Fruit fly (Drosophila melanogaster) whole organism, pupa: ENCODE data around the gene Tip60.

Experiments used
- CG10348 ChIP-seq: fragments of 200-800 bp; sonication (Bioruptor generic); IDR thresholded peaks from 2 replicates; pipeline ENCODE4 v1.3.6; 2022; ENCODE audit warnings: missing biosample characterization, missing genetic modification characterization
- CG12605 ChIP-seq: fragments of 200-800 bp; sonication (Bioruptor generic); IDR thresholded peaks from 2 replicates; pipeline ENCODE4 v1.3.6; 2022; ENCODE audit warnings: missing biosample characterization, missing genetic modification characterization
- CG13204 ChIP-seq: fragments of 200-800 bp; sonication (Bioruptor generic); optimal IDR thresholded peaks from 2 replicates; lab custom pipeline; 2018; ENCODE audit warnings: missing biosample characterization, mild to moderate bottlenecking, missing genetic modification characterization, moderate library complexity
- CG14655 ChIP-seq: fragments of 200-800 bp; sonication (Bioruptor generic); optimal IDR thresholded peaks from 3 replicates; lab custom pipeline; 2017; ENCODE audit warnings: mild to moderate bottlenecking, missing biosample characterization, missing genetic modification reagents, missing genetic modification characterization
- CG15710 ChIP-seq: fragments of 200-800 bp; sonication (Bioruptor generic); optimal IDR thresholded peaks from 2 replicates; lab custom pipeline; 2018; ENCODE audit warnings: missing biosample characterization, mild to moderate bottlenecking, missing genetic modification characterization, moderate library complexity
- CG17806 ChIP-seq: fragments of 200-800 bp; sonication (Bioruptor generic); optimal IDR thresholded peaks from 2 replicates; lab custom pipeline; 2018; ENCODE audit warnings: missing biosample characterization, mild to moderate bottlenecking, missing genetic modification characterization, moderate library complexity
- CG32121 ChIP-seq: fragments of 200-800 bp; sonication (Bioruptor generic); IDR thresholded peaks from 2 replicates; pipeline ENCODE4 v1.3.6; 2022; ENCODE audit warnings: missing biosample characterization, missing genetic modification characterization
- CG34367 ChIP-seq: fragments of 200-800 bp; sonication (Bioruptor generic); optimal IDR thresholded peaks from 2 replicates; lab custom pipeline; 2018; ENCODE audit warnings: missing biosample characterization, mild to moderate bottlenecking, missing genetic modification characterization
- CG4496 ChIP-seq: fragments of 200-800 bp; sonication (Bioruptor generic); IDR thresholded peaks from 3 replicates; pipeline ENCODE4 v1.3.6; 2022; ENCODE audit warnings: missing biosample characterization, missing genetic modification characterization
- CG8159 ChIP-seq: fragments of 200-800 bp; sonication (Bioruptor generic); optimal IDR thresholded peaks from 3 replicates; lab custom pipeline; 2018; ENCODE audit warnings: missing biosample characterization, mild to moderate bottlenecking, missing genetic modification characterization, moderate library complexity
- CG8301 ChIP-seq: fragments of 200-800 bp; sonication (Bioruptor generic); optimal IDR thresholded peaks from 2 replicates; lab custom pipeline; 2018; ENCODE audit warnings: missing biosample characterization, mild to moderate bottlenecking, missing genetic modification characterization
- CG9948 ChIP-seq: fragments of 200-800 bp; sonication (Bioruptor generic); optimal IDR thresholded peaks from 2 replicates; lab custom pipeline; 2018; ENCODE audit warnings: missing biosample characterization, mild to moderate bottlenecking, missing genetic modification characterization, moderate library complexity
- D1 ChIP-seq: fragments of 200-800 bp; sonication (Bioruptor generic); optimal IDR thresholded peaks from 2 replicates; lab custom pipeline; 2018; ENCODE audit warnings: missing biosample characterization, mild to moderate bottlenecking, missing genetic modification characterization, moderate library complexity
- EcR ChIP-seq: fragments of 200-800 bp; sonication (Bioruptor generic); optimal IDR thresholded peaks from 3 replicates; lab custom pipeline; 2019; ENCODE audit warnings: missing biosample characterization, missing genetic modification characterization, mild to moderate bottlenecking, moderate library complexity, missing genetic modification reagents
- Ets98B ChIP-seq: fragments of 200-800 bp; sonication (Bioruptor generic); IDR thresholded peaks from 2 replicates; pipeline ENCODE4 v1.3.6; 2022; ENCODE audit warnings: missing biosample characterization, missing genetic modification characterization
- Pif1A ChIP-seq: fragments of 200-800 bp; sonication (Bioruptor generic); optimal IDR thresholded peaks from 3 replicates; lab custom pipeline; 2016; ENCODE audit warnings: missing biosample characterization, missing genetic modification characterization
- Pif1B ChIP-seq: fragments of 200-800 bp; sonication (Bioruptor generic); optimal IDR thresholded peaks from 3 replicates; lab custom pipeline; 2016; ENCODE audit warnings: missing biosample characterization, missing genetic modification characterization
- Snoo ChIP-seq: fragments of 200-800 bp; sonication (Bioruptor generic); optimal IDR thresholded peaks from 3 replicates; lab custom pipeline; 2017; ENCODE audit warnings: missing biosample characterization, mild to moderate bottlenecking, missing genetic modification characterization, inconsistent platforms
- fd96Ca ChIP-seq: fragments of 200-800 bp; sonication (Bioruptor generic); IDR thresholded peaks from 3 replicates; pipeline ENCODE4 v1.3.6; 2022; ENCODE audit warnings: missing biosample characterization, missing genetic modification characterization
- gl ChIP-seq: fragments of 200-800 bp; sonication (Bioruptor generic); optimal IDR thresholded peaks from 2 replicates; lab custom pipeline; 2018; ENCODE audit warnings: missing biosample characterization, mild to moderate bottlenecking, missing genetic modification characterization
- rn ChIP-seq: fragments of 200-800 bp; sonication (Bioruptor generic); IDR thresholded peaks from 2 replicates; pipeline ENCODE4 v1.3.6; 2022; ENCODE audit warnings: missing biosample characterization, missing genetic modification characterization

The Tip60 gene

dm6 chrX:4105830-4106233 lies 11.5 kb downstream of the Tip60 start, which contains the start of gene cib:
cib (plus strand) TSS chrX:4106113.
- no peak for TF ChIP-seq CG32121 (GFP tag; lab: Robert Waterston, UW)
- no peak for TF ChIP-seq D1 (tag; lab: Kevin White, UChicago)
- no peak for TF ChIP-seq fd96Ca (GFP tag; lab: Robert Waterston, UW)
- TF ChIP-seq CG8159, result peak; percentile 5
- no peak for TF ChIP-seq CG9948 (tag; lab: Kevin White, UChicago)
- peak; percentile 3 for TF ChIP-seq CG15710
- TF ChIP-seq rn (GFP tag; lab: Robert Waterston, UW), result no peak
- TF ChIP-seq CG12605 (GFP tag; lab: Robert Waterston, UW), result peak; percentile 63
- TF ChIP-seq EcR (GFP tag; lab: Kevin White, UChicago), result peak; percentile 23
- no peak for TF ChIP-seq CG14655 (GFP tag; lab: Kevin White, UChicago)
- peak; percentile 52 for TF ChIP-seq Snoo (tag; lab: Kevin White, UChicago)
- TF ChIP-seq Pif1A (GFP tag; lab: Kevin White, UChicago), result no peak
- no peak for TF ChIP-seq CG13204 (GFP tag; lab: Kevin White, UChicago)
- peak; percentile 71; the same call in 2 of the 3 replicates for TF ChIP-seq CG4496
- TF ChIP-seq CG17806, result no peak
- TF ChIP-seq gl (tag; lab: Kevin White, UChicago), result no peak
- TF ChIP-seq CG10348 (GFP tag; lab: Robert Waterston, UW), result no peak
- TF ChIP-seq Pif1B (GFP tag; lab: Kevin White, UChicago), result no peak
- TF ChIP-seq Ets98B (GFP tag; lab: Robert Waterston, UW), result peak; percentile 53
- TF ChIP-seq CG8301 (tag; lab: Kevin White, UChicago), result no peak
- TF ChIP-seq CG34367 (tag; lab: Kevin White, UChicago), result no peak

- TF ChIP-seq D1 (tag; lab: Kevin White, UChicago) (no peak), CG4496 (no peak), CG14655 (GFP tag; lab: Kevin White, UChicago) (no peak), CG8159 (no peak), Snoo (tag; lab: Kevin White, UChicago) (no peak), CG15710 (no peak), gl (tag; lab: Kevin White, UChicago) (no peak)
These were observed 13.2 kb downstream of the Tip60 start, which contains the start of the genes Xpac and brn for dm6 chrX:4104132-4104531. Xpac (minus strand) TSS chrX:4104197. brn (plus strand) TSS chrX:4104342.

dm6 chrX:4100824-4101368 lies 16.4 kb downstream of the Tip60 start, which contains the start of the genes Cmtr1 and CG15375:
Cmtr1 (minus strand) TSS chrX:4101031.
CG15375 (plus strand) TSS chrX:4101318.
- TF ChIP-seq CG15710, result no peak

- TF ChIP-seq CG12605 (GFP tag; lab: Robert Waterston, UW), result 0 out of 2 replicates have a peak, but pooled peaks have one; percentile 24
- peak; percentile 1 for TF ChIP-seq Pif1A (GFP tag; lab: Kevin White, UChicago)
- TF ChIP-seq CG14655 (GFP tag; lab: Kevin White, UChicago), result no peak
- no peak for TF ChIP-seq fd96Ca (GFP tag; lab: Robert Waterston, UW)
- TF ChIP-seq CG32121 (GFP tag; lab: Robert Waterston, UW), result no peak
These were observed 28.2 kb downstream of the Tip60 start for dm6 chrX:4089012-4089649.

dm6 chrX:4075430-4075829 lies 41.9 kb downstream of the Tip60 start, which contains the start of gene CG43689:
CG43689 (plus strand) TSS chrX:4075743.
- TF ChIP-seq fd96Ca (GFP tag; lab: Robert Waterston, UW) (no peak), CG32121 (GFP tag; lab: Robert Waterston, UW) (no peak), CG17806 (no peak)
- TF ChIP-seq, all 21 proteins: peak for 0
